Worm (Caenorhabditis elegans): ENCODE measurements around the gene dib-1.

ce11 chrIV:2931228-2931627 lies 40.5 kb downstream of the dib-1 start, which contains the start of gene samt-1:
- TF ChIP-seq unc-130 (tag; optimal IDR thresholded peaks at IDR 0.05) (no peak), snpc-4 (tag; optimal IDR thresholded peaks at IDR 0.05) (no peak), lin-39 (tag; optimal IDR thresholded peaks at IDR 0.05) (no peak), lin-35 (GFP tag; optimal IDR thresholded peaks at IDR 0.05) (no peak), ama-1 (optimal IDR thresholded peaks at IDR 0.05) (no peak), nhr-237 (tag; optimal IDR thresholded peaks at IDR 0.05) (no peak), skn-1 (tag; optimal IDR thresholded peaks at IDR 0.05) (no peak), nhr-77 (tag; optimal IDR thresholded peaks at IDR 0.05) (no peak), ces-1 (GFP tag; optimal IDR thresholded peaks at IDR 0.05) (no peak), elt-3 (tag; optimal IDR thresholded peaks at IDR 0.05) (no peak), hlh-4 (tag; optimal IDR thresholded peaks at IDR 0.05) (no peak), nhr-28 (tag; optimal IDR thresholded peaks at IDR 0.05) (no peak)
